Fruit fly (Drosophila melanogaster) whole organism, embryonic: ENCODE results near the gene Tm1.

Source experiments
- Antp ChIP-seq: fragments of 200-800 bp; sonication (Bioruptor generic); optimal IDR thresholded peaks from 3 replicates; lab custom pipeline; 2016; ENCODE audit warnings: missing biosample characterization, missing genetic modification characterization
- Awh ChIP-seq: fragments of 200-800 bp; sonication (Bioruptor generic); IDR thresholded peaks from 2 replicates; pipeline ENCODE4, ENCODE4 v1.3.6; 2022; ENCODE audit warnings: missing biosample characterization, missing genetic modification characterization
- CG11085 ChIP-seq: fragments of 200-800 bp; sonication (Bioruptor generic); IDR thresholded peaks from 2 replicates; pipeline ENCODE4 v1.3.6; 2022; ENCODE audit warnings: missing biosample characterization, missing genetic modification characterization
- CG11504 ChIP-seq: fragments of 200-800 bp; sonication (Bioruptor generic); optimal IDR thresholded peaks from 3 replicates; lab custom pipeline; 2019; ENCODE audit warnings: missing biosample characterization, mild to moderate bottlenecking, missing genetic modification characterization, moderate library complexity
- CG12299 ChIP-seq: fragments of 200-800 bp; sonication (Bioruptor generic); optimal IDR thresholded peaks from 2 replicates; lab custom pipeline; 2018; ENCODE audit warnings: missing biosample characterization, mild to moderate bottlenecking, missing genetic modification characterization
- CG1233 ChIP-seq: fragments of 200-800 bp; sonication (Bioruptor generic); optimal IDR thresholded peaks from 4 replicates; lab custom pipeline; 2018; ENCODE audit warnings: missing biosample characterization, mild to moderate bottlenecking, missing genetic modification characterization
- CG13296 ChIP-seq: fragments of 200-800 bp; sonication (Bioruptor generic); optimal IDR thresholded peaks from 3 replicates; lab custom pipeline; 2018; ENCODE audit warnings: missing biosample characterization, mild to moderate bottlenecking, missing genetic modification characterization
- CG14667 ChIP-seq: fragments of 200-800 bp; sonication (Bioruptor generic); IDR thresholded peaks from 2 replicates; pipeline ENCODE4 v1.3.6; 2022; ENCODE audit warnings: missing biosample characterization, missing genetic modification characterization
- CG15514 ChIP-seq: fragments of 200-800 bp; sonication (Bioruptor generic); optimal IDR thresholded peaks from 3 replicates; lab custom pipeline; 2017; ENCODE audit warnings: missing biosample characterization, missing genetic modification characterization, mild to moderate bottlenecking, moderate library complexity, missing genetic modification reagents
- CG17802 ChIP-seq: fragments of 200-800 bp; sonication (Bioruptor generic); optimal IDR thresholded peaks from 2 replicates; lab custom pipeline; 2018; ENCODE audit warnings: missing biosample characterization, mild to moderate bottlenecking, missing genetic modification characterization, moderate library complexity
- CG1792 ChIP-seq: fragments of 200-800 bp; sonication (Bioruptor generic); optimal IDR thresholded peaks from 2 replicates; lab custom pipeline; 2016; ENCODE audit warnings: missing biosample characterization, missing genetic modification characterization
- CG18262 ChIP-seq: fragments of 200-800 bp; optimal IDR thresholded peaks from 3 replicates; lab custom pipeline; 2019; ENCODE audit warnings: missing biosample characterization, mild to moderate bottlenecking, missing genetic modification characterization, moderate library complexity
- CG1832 ChIP-seq: fragments of 200-800 bp; sonication (Bioruptor generic); optimal IDR thresholded peaks from 2 replicates; lab custom pipeline; 2017; ENCODE audit warnings: missing biosample characterization, mild to moderate bottlenecking, missing genetic modification characterization, inconsistent platforms
- CG2875 ChIP-seq: fragments of 200-800 bp; sonication (Bioruptor generic); optimal IDR thresholded peaks from 2 replicates; lab custom pipeline; 2017; ENCODE audit warnings: missing biosample characterization, mild to moderate bottlenecking, missing genetic modification characterization, missing genetic modification reagents
- CG33557 ChIP-seq: fragments of 200-800 bp; sonication (Bioruptor generic); optimal IDR thresholded peaks from 2 replicates; lab custom pipeline; 2019; ENCODE audit warnings: missing biosample characterization, mild to moderate bottlenecking, missing genetic modification characterization, moderate library complexity
- CG4617 ChIP-seq: fragments of 200-800 bp; sonication (Bioruptor generic); optimal IDR thresholded peaks from 3 replicates; lab custom pipeline; 2016; ENCODE audit warnings: missing biosample characterization, missing genetic modification characterization, borderline replicate concordance
- CG4707 ChIP-seq: fragments of 200-800 bp; sonication (Bioruptor generic); optimal IDR thresholded peaks from 2 replicates; lab custom pipeline; 2018; ENCODE audit warnings: missing biosample characterization, mild to moderate bottlenecking, missing genetic modification characterization, moderate library complexity
- CG6272 ChIP-seq: fragments of 200-800 bp; sonication (Bioruptor generic); IDR thresholded peaks from 2 replicates; pipeline ENCODE4 v1.3.6; 2022; ENCODE audit warnings: missing biosample characterization, missing genetic modification characterization
- CG6854 ChIP-seq: fragments of 200-800 bp; sonication (Bioruptor generic); optimal IDR thresholded peaks from 3 replicates; lab custom pipeline; 2017; ENCODE audit warnings: missing biosample characterization, mild to moderate bottlenecking, missing genetic modification characterization
- CG7556 ChIP-seq: fragments of 200-800 bp; sonication (Bioruptor generic); optimal IDR thresholded peaks from 2 replicates; lab custom pipeline; 2017; ENCODE audit warnings: missing biosample characterization, mild to moderate bottlenecking, missing genetic modification characterization
- CTCF ChIP-seq: fragments of 200-800 bp; sonication (Bioruptor generic); optimal IDR thresholded peaks from 2 replicates; lab custom pipeline; 2017; ENCODE audit warnings: missing biosample characterization, mild to moderate bottlenecking, missing genetic modification characterization, moderate library complexity
- D19B ChIP-seq: fragments of 200-800 bp; sonication (Bioruptor generic); optimal IDR thresholded peaks from 2 replicates; lab custom pipeline; 2017; ENCODE audit warnings: missing biosample characterization, mild to moderate bottlenecking, missing genetic modification characterization
- Doc3 ChIP-seq: fragments of 200-800 bp; sonication (Bioruptor generic); IDR thresholded peaks from 3 replicates; pipeline ENCODE4 v1.3.6; 2022; ENCODE audit warnings: missing biosample characterization, missing genetic modification characterization; ENCODE audit not compliant: partially characterized antibody
- Eip74EF ChIP-seq, 2 experiments: fragments of 200-800 bp in 1 of 2; fragments of >200 bp in 1 of 2; sonication (Bioruptor generic) in 1 of 2; optimal IDR thresholded peaks; 2 replicates each; lab custom pipeline; 2017 to 2019; ENCODE audit warnings: missing biosample characterization in 2 of 2, missing genetic modification characterization in 2 of 2, mild to moderate bottlenecking in 1 of 2, moderate library complexity in 1 of 2
- H15 ChIP-seq: fragments of 200-800 bp; sonication (Bioruptor generic); IDR thresholded peaks from 3 replicates; pipeline ENCODE4 v1.3.6; 2022; ENCODE audit warnings: missing biosample characterization, missing genetic modification characterization
- Hmx ChIP-seq: fragments of 200-800 bp; sonication (Bioruptor generic); optimal IDR thresholded peaks from 2 replicates; lab custom pipeline; 2016; ENCODE audit warnings: missing biosample characterization, missing genetic modification characterization
- Lpt ChIP-seq: fragments of >200 bp; optimal IDR thresholded peaks from 2 replicates; lab custom pipeline; 2018; ENCODE audit warnings: missing biosample characterization, missing genetic modification characterization
- NC2β ChIP-seq: fragments of 200-800 bp; sonication (Bioruptor generic); optimal IDR thresholded peaks from 2 replicates; lab custom pipeline; 2016; ENCODE audit warnings: missing biosample characterization, missing genetic modification characterization
- Side ChIP-seq: fragments of 200-800 bp; sonication (Bioruptor generic); optimal IDR thresholded peaks from 2 replicates; lab custom pipeline; 2016; ENCODE audit warnings: missing biosample characterization, missing genetic modification characterization
- abd-A ChIP-seq: fragments of 200-800 bp; sonication (Bioruptor generic); optimal IDR thresholded peaks from 3 replicates; lab custom pipeline; 2019; ENCODE audit warnings: missing biosample characterization, mild to moderate bottlenecking, missing genetic modification characterization, moderate library complexity
- ac ChIP-seq: fragments of 200-800 bp; sonication (Bioruptor generic); optimal IDR thresholded peaks from 3 replicates; lab custom pipeline; 2017; ENCODE audit warnings: missing biosample characterization, mild to moderate bottlenecking, missing genetic modification characterization
- bbx ChIP-seq: fragments of 200-800 bp; sonication (Bioruptor generic); IDR thresholded peaks from 2 replicates; pipeline ENCODE4 v1.3.6; 2022; ENCODE audit warnings: missing biosample characterization, missing genetic modification characterization; ENCODE audit not compliant: partially characterized antibody
- cas ChIP-seq: fragments of 200-800 bp; sonication (Bioruptor generic); IDR thresholded peaks from 2 replicates; pipeline ENCODE4 v1.3.6; 2022; ENCODE audit warnings: missing biosample characterization, missing genetic modification characterization
- en ChIP-seq: fragments of 200-800 bp; sonication (Bioruptor generic); optimal IDR thresholded peaks from 2 replicates; lab custom pipeline; 2016; ENCODE audit warnings: missing biosample characterization, missing genetic modification characterization
- esg ChIP-seq: fragments of 200-800 bp; sonication (Bioruptor generic); conservative IDR thresholded peaks from 2 replicates; pipeline ENCODE4 v1.3.6; 2022; ENCODE audit warnings: missing biosample characterization, missing genetic modification characterization
- exex ChIP-seq: fragments of 200-800 bp; sonication (Bioruptor generic); optimal IDR thresholded peaks from 4 replicates; lab custom pipeline; 2018; ENCODE audit warnings: missing biosample characterization, mild to moderate bottlenecking, missing genetic modification characterization, moderate library complexity
- gcm ChIP-seq: fragments of 200-800 bp; sonication (Bioruptor generic); optimal IDR thresholded peaks from 2 replicates; lab custom pipeline; 2019; ENCODE audit warnings: missing biosample characterization, mild to moderate bottlenecking, missing genetic modification characterization, moderate library complexity
- grn ChIP-seq: fragments of 200-800 bp; sonication (Bioruptor generic); optimal IDR thresholded peaks from 3 replicates; lab custom pipeline; 2017; ENCODE audit warnings: missing biosample characterization, missing genetic modification characterization
- inv ChIP-seq: fragments of 200-800 bp; sonication (Bioruptor generic); IDR thresholded peaks from 2 replicates; pipeline ENCODE4 v1.3.6; 2022; ENCODE audit warnings: missing biosample characterization, missing genetic modification characterization; ENCODE audit not compliant: partially characterized antibody
- jing ChIP-seq: fragments of 200-800 bp; sonication (Bioruptor generic); optimal IDR thresholded peaks from 2 replicates; lab custom pipeline; 2018; ENCODE audit warnings: missing biosample characterization, mild to moderate bottlenecking, missing genetic modification characterization
- luna ChIP-seq: fragments of 200-800 bp; sonication (Bioruptor generic); optimal IDR thresholded peaks from 2 replicates; lab custom pipeline; 2016; ENCODE audit warnings: missing biosample characterization, missing genetic modification characterization
- mam ChIP-seq: fragments of 200-800 bp; sonication (Bioruptor generic); optimal IDR thresholded peaks from 3 replicates; lab custom pipeline; 2016; ENCODE audit warnings: missing biosample characterization, missing genetic modification characterization
- mirr ChIP-seq: fragments of 200-800 bp; sonication (Bioruptor generic); optimal IDR thresholded peaks from 3 replicates; lab custom pipeline; 2018; ENCODE audit warnings: missing biosample characterization, mild to moderate bottlenecking, missing genetic modification characterization
- ro ChIP-seq: fragments of 200-800 bp; sonication (Bioruptor generic); IDR thresholded peaks from 2 replicates; pipeline ENCODE4 v1.3.6; 2022; ENCODE audit warnings: missing biosample characterization, missing genetic modification characterization
- so ChIP-seq: fragments of 200-800 bp; sonication (Bioruptor generic); IDR thresholded peaks from 3 replicates; pipeline ENCODE4 v1.3.6; 2022; ENCODE audit warnings: missing biosample characterization, missing genetic modification characterization
- ssp ChIP-seq: fragments of 200-800 bp; sonication (Bioruptor generic); IDR thresholded peaks from 2 replicates; pipeline ENCODE4 v1.3.6; 2022; ENCODE audit warnings: missing biosample characterization, missing genetic modification characterization
- stwl ChIP-seq: fragments of 200-800 bp; sonication (Bioruptor generic); optimal IDR thresholded peaks from 3 replicates; lab custom pipeline; 2018; ENCODE audit warnings: missing biosample characterization, mild to moderate bottlenecking, missing genetic modification characterization, moderate library complexity
- toy ChIP-seq: fragments of 200-800 bp; sonication (Bioruptor generic); IDR thresholded peaks from 2 replicates; pipeline ENCODE4 v1.3.6; 2022; ENCODE audit warnings: missing biosample characterization, missing genetic modification characterization
- tx ChIP-seq: fragments of 200-800 bp; sonication (Bioruptor generic); optimal IDR thresholded peaks from 2 replicates; lab custom pipeline; 2016; ENCODE audit warnings: missing biosample characterization, missing genetic modification characterization
- vnd ChIP-seq: fragments of 200-800 bp; sonication (Bioruptor generic); IDR thresholded peaks from 3 replicates; pipeline ENCODE4 v1.3.6; 2022; ENCODE audit warnings: missing biosample characterization, missing genetic modification characterization; ENCODE audit not compliant: partially characterized antibody
- wek ChIP-seq: fragments of 200-800 bp; sonication (Bioruptor generic); optimal IDR thresholded peaks from 3 replicates; lab custom pipeline; 2018; ENCODE audit warnings: missing biosample characterization, mild to moderate bottlenecking, missing genetic modification characterization, moderate library complexity

The Tm1 gene

dm6 chr3R:15332994-15333393 is 55.0 kb downstream of the Tm1 start, which contains the start of the genes Fkbp39 and Cyfip (continued):
- TF ChIP-seq grn (GFP tag; lab: Kevin White, UChicago) (no peak), Side (GFP tag; lab: Kevin White, UChicago) (peak; percentile 67), CG11085 (GFP tag; lab: Robert Waterston, UW) (no peak), CG14667 (GFP tag; lab: Robert Waterston, UW) (no peak), CG6854 (no peak), CG4617 (peak; percentile 98), toy (GFP tag; lab: Robert Waterston, UW) (no peak), NC2β (GFP tag; lab: Kevin White, UChicago) (peak; percentile 80), stwl (peak; percentile 65), CG33557 (GFP tag; lab: Kevin White, UChicago) (no peak), ssp (peak; percentile 31; the same call in 1 of the 2 replicates), luna (peak; percentile 7), ac (GFP tag; lab: Kevin White, UChicago) (no peak), abd-A (tag; lab: Kevin White, UChicago) (no peak), mam (GFP tag; lab: Kevin White, UChicago) (peak; percentile 69), cas (GFP tag; lab: Robert Waterston, UW) (no peak; the same call in 1 of the 2 replicates), CG6272 (peak; percentile 43; the same call in 1 of the 2 replicates), CG1233 (GFP tag; lab: Kevin White, UChicago) (no peak), CG4707 (GFP tag; lab: Kevin White, UChicago) (no peak), esg (GFP tag; lab: Robert Waterston, UW) (no peak), inv (peak; percentile 59), jing (GFP tag; lab: Kevin White, UChicago) (no peak), Doc3 (peak; percentile 64), CG1792 (peak; percentile 22), CG7556 (GFP tag; lab: Kevin White, UChicago) (peak; percentile 7), CG1832 (GFP tag; lab: Kevin White, UChicago) (no peak), ro (GFP tag; lab: Robert Waterston, UW) (no peak), CG17802 (tag; lab: Kevin White, UChicago) (no peak), exex (tag; lab: Kevin White, UChicago) (no peak), CG18262 (no peak), bbx (GFP tag; lab: Robert Waterston, UW) (peak; percentile 75), Lpt (GFP tag; lab: Kevin White, UChicago) (no peak), CG11504 (tag; lab: Kevin White, UChicago) (no peak), CG13296 (GFP tag; lab: Kevin White, UChicago) (peak; percentile 2), wek (GFP tag; lab: Kevin White, UChicago) (no peak), D19B (GFP tag; lab: Kevin White, UChicago) (no peak), CG15514 (GFP tag; lab: Kevin White, UChicago) (peak; percentile 97), Antp (GFP tag; lab: Kevin White, UChicago) (peak; percentile 63), so (GFP tag; lab: Robert Waterston, UW) (no peak), Hmx (no peak), CTCF (GFP tag; lab: Kevin White, UChicago) (peak; percentile 34), vnd (peak; percentile 44; the same call in 1 of the 3 replicates), mirr (GFP tag; lab: Kevin White, UChicago) (peak; percentile 21), CG12299 (tag; lab: Kevin White, UChicago) (no peak), en (GFP tag; lab: Kevin White, UChicago) (no peak), gcm (GFP tag; lab: Kevin White, UChicago) (no peak), H15 (GFP tag; lab: Robert Waterston, UW) (no peak), tx (GFP tag; lab: Kevin White, UChicago) (peak; percentile 59), Awh (GFP tag; lab: Robert Waterston, UW) (no peak), Eip74EF (GFP tag; optimal IDR thresholded peaks at IDR 0.05; lab: Kevin White, UChicago) (no peak), CG2875 (GFP tag; lab: Kevin White, UChicago) (no peak)
